Worm (Caenorhabditis elegans) whole organism, young adult: ENCODE measurements around the gene clec-190.

Experiments
- F10E7.11 ChIP-seq: sonication (generic microtip); optimal IDR thresholded peaks from 2 replicates; lab custom pipeline; 2017; ENCODE audit warnings: mild to moderate bottlenecking, missing genetic modification characterization, moderate library complexity, missing compliant biosample characterization
- F37B4.10 ChIP-seq: fragments of 200-800 bp; sonication (Bioruptor generic); IDR thresholded peaks from 2 replicates; pipeline ENCODE4 v1.3.6; 2022; ENCODE audit warnings: missing genetic modification characterization, missing compliant biosample characterization
- F57A8.1 ChIP-seq: fragments of 200-800 bp; sonication (Bioruptor generic); optimal IDR thresholded peaks from 2 replicates; lab custom pipeline; 2018; ENCODE audit warnings: mild to moderate bottlenecking, missing genetic modification characterization, moderate library complexity, missing compliant biosample characterization
- K11D2.4 ChIP-seq: fragments of 200-800 bp; sonication (Bioruptor generic); IDR thresholded peaks from 2 replicates; pipeline ENCODE4 v1.3.6; 2022; ENCODE audit warnings: missing genetic modification reagents, missing genetic modification characterization, missing compliant biosample characterization
- Y56A3A.18 ChIP-seq: fragments of 200-800 bp; sonication (Bioruptor generic); IDR thresholded peaks from 2 replicates; pipeline ENCODE4 v1.3.6; 2022; ENCODE audit warnings: missing genetic modification reagents, missing genetic modification characterization, missing compliant biosample characterization
- akir-1 ChIP-seq: fragments of 200-800 bp; sonication (Bioruptor generic); optimal IDR thresholded peaks from 2 replicates; lab custom pipeline; 2018; ENCODE audit warnings: mild to moderate bottlenecking, missing genetic modification characterization, moderate library complexity, missing compliant biosample characterization
- attf-6 ChIP-seq: fragments of 200-800 bp; sonication (Bioruptor generic); IDR thresholded peaks from 2 replicates; pipeline ENCODE4 v1.3.6; 2022; ENCODE audit warnings: missing genetic modification reagents, missing genetic modification characterization, missing compliant biosample characterization
- ceh-27 ChIP-seq: fragments of 200-800 bp; sonication (Bioruptor generic); optimal IDR thresholded peaks from 2 replicates; lab custom pipeline; 2018; ENCODE audit warnings: mild to moderate bottlenecking, missing genetic modification characterization, moderate library complexity, missing compliant biosample characterization
- ceh-40 ChIP-seq: fragments of 200-800 bp; sonication (Bioruptor generic); IDR thresholded peaks from 2 replicates; pipeline ENCODE4 v1.3.6; 2022; ENCODE audit warnings: missing genetic modification characterization, missing compliant biosample characterization
- ceh-58 ChIP-seq: fragments of 200-800 bp; sonication (Bioruptor generic); IDR thresholded peaks from 2 replicates; pipeline ENCODE4 v1.3.6; 2022; ENCODE audit warnings: missing genetic modification characterization, missing compliant biosample characterization
- ekl-4 ChIP-seq: fragments of 200-800 bp; sonication (Bioruptor generic); IDR thresholded peaks from 2 replicates; pipeline ENCODE4 v1.3.6; 2022; ENCODE audit warnings: missing genetic modification reagents, missing genetic modification characterization, missing compliant biosample characterization
- ets-4 ChIP-seq: fragments of 200-800 bp; sonication (Bioruptor generic); optimal IDR thresholded peaks from 2 replicates; lab custom pipeline; 2018; ENCODE audit warnings: mild to moderate bottlenecking, missing genetic modification characterization, missing compliant biosample characterization
- hlh-12 ChIP-seq: sonication (generic microtip); optimal IDR thresholded peaks from 2 replicates; lab custom pipeline; 2016; ENCODE audit warnings: missing genetic modification characterization, missing compliant biosample characterization
- hmg-1.2 ChIP-seq: fragments of 200-800 bp; sonication (Bioruptor generic); IDR thresholded peaks from 2 replicates; pipeline ENCODE4 v1.3.6; 2022; ENCODE audit warnings: missing genetic modification reagents, missing genetic modification characterization, missing compliant biosample characterization
- hrde-1 ChIP-seq: sonication (generic microtip); optimal IDR thresholded peaks from 2 replicates; lab custom pipeline; 2016; ENCODE audit warnings: missing genetic modification characterization, mild to moderate bottlenecking, missing compliant biosample characterization, moderate library complexity, missing genotype, missing genetic modification reagents, borderline replicate concordance
- lsl-1 ChIP-seq: fragments of 200-800 bp; sonication (Bioruptor generic); optimal IDR thresholded peaks from 2 replicates; lab custom pipeline; 2018; ENCODE audit warnings: mild to moderate bottlenecking, missing genetic modification characterization, moderate library complexity, missing compliant biosample characterization
- madf-6 ChIP-seq: fragments of 200-800 bp; sonication (Bioruptor generic); IDR thresholded peaks from 2 replicates; pipeline ENCODE4 v1.3.6; 2022; ENCODE audit warnings: missing genetic modification reagents, missing genetic modification characterization, missing compliant biosample characterization
- mcd-1 ChIP-seq: fragments of 200-800 bp; sonication (Bioruptor generic); IDR thresholded peaks from 2 replicates; pipeline ENCODE4 v1.3.6; 2022; ENCODE audit warnings: missing genetic modification reagents, missing genetic modification characterization, missing compliant biosample characterization
- mes-4 ChIP-seq: sonication (generic microtip); optimal IDR thresholded peaks from 2 replicates; lab custom pipeline; 2016; ENCODE audit warnings: missing genotype, missing genetic modification characterization, missing compliant biosample characterization
- nfya-2 ChIP-seq: fragments of 200-800 bp; sonication (Bioruptor generic); IDR thresholded peaks from 2 replicates; pipeline ENCODE4 v1.3.6; 2022; ENCODE audit warnings: missing genetic modification reagents, missing genetic modification characterization, missing compliant biosample characterization
- rpc-1 ChIP-seq, 2 experiments: fragments of 150-350 bp in 1 of 2; sonication (generic microtip) in 1 of 2; optimal IDR thresholded peaks; 2 replicates each; lab custom pipeline; 2014 to 2018; ENCODE audit warnings: missing biosample characterization in 1 of 2, missing genetic modification characterization in 1 of 2, missing genetic modification reagents in 1 of 2, missing genotype in 1 of 2
- snpc-1.3 ChIP-seq: sonication (generic microtip); optimal IDR thresholded peaks from 2 replicates; lab custom pipeline; 2017; ENCODE audit warnings: missing genetic modification characterization, mild to moderate bottlenecking, missing compliant biosample characterization, antibody characterized with exemption, moderate library complexity, missing genotype, missing genetic modification reagents; ENCODE audit not compliant: insufficient read depth
- snpc-3.4 ChIP-seq: sonication (generic microtip); optimal IDR thresholded peaks from 2 replicates; lab custom pipeline; 2017; ENCODE audit warnings: missing genetic modification characterization, mild to moderate bottlenecking, missing compliant biosample characterization, antibody characterized with exemption, moderate library complexity, missing genotype, missing genetic modification reagents
- snpc-4 ChIP-seq, 5 experiments: fragments of 150-350 bp in 1 of 5; sonication (generic microtip) in 4 of 5; optimal IDR thresholded peaks; 2 replicates each; lab custom pipeline; 2014 to 2018; ENCODE audit warnings: missing genetic modification characterization in 5 of 5, missing biosample characterization in 3 of 5, antibody characterized with exemption in 2 of 5, mild to moderate bottlenecking in 2 of 5, missing compliant biosample characterization in 2 of 5, missing genotype in 2 of 5, moderate library complexity in 2 of 5, missing genetic modification reagents in 1 of 5
- sptf-2 ChIP-seq: fragments of 200-800 bp; sonication (Bioruptor generic); optimal IDR thresholded peaks from 2 replicates; lab custom pipeline; 2018; ENCODE audit warnings: mild to moderate bottlenecking, missing genetic modification characterization, missing compliant biosample characterization
- tbp1 ChIP-seq: fragments of 200-800 bp; sonication (Bioruptor generic); optimal IDR thresholded peaks from 2 replicates; lab custom pipeline; 2018; ENCODE audit warnings: mild to moderate bottlenecking, missing genetic modification characterization, missing compliant biosample characterization
- tbx-9 ChIP-seq: sonication (generic microtip); optimal IDR thresholded peaks from 2 replicates; lab custom pipeline; 2016; ENCODE audit warnings: borderline replicate concordance, missing genetic modification characterization, inconsistent platforms, missing compliant biosample characterization
- tlf-1 ChIP-seq: fragments of 200-800 bp; sonication (Bioruptor generic); optimal IDR thresholded peaks from 2 replicates; lab custom pipeline; 2018; ENCODE audit warnings: mild to moderate bottlenecking, missing genetic modification characterization, missing compliant biosample characterization
- zim-3 ChIP-seq: sonication (generic microtip); optimal IDR thresholded peaks from 2 replicates; lab custom pipeline; 2017; ENCODE audit warnings: mild to moderate bottlenecking, missing genetic modification characterization, moderate library complexity, missing compliant biosample characterization
- ztf-25 ChIP-seq: fragments of 200-800 bp; sonication (Bioruptor generic); IDR thresholded peaks from 2 replicates; pipeline ENCODE4 v1.3.6; 2022; ENCODE audit warnings: missing genetic modification reagents, missing genetic modification characterization, missing compliant biosample characterization

Gene clec-190

DNA sequence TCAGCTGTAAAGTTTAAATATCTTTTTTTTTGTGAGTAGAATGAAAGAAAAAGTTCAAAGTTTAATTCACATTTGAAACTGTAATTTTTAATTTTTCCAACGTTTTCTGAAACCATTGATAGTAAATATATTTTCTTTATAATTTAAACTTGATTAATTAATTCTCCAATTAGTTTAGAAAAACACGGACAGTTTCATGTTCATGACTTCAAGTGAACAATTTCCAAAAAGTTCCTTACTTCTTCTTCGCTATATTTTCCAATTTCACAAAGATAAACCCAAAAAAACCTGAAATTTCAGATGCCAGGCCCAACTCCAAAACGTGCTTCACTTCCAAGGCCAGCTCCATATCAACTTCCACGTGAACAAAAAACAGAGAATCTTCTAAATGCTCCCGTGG lies 17.4 kb downstream of the clec-190 start, which contains the start of gene M199.2:
M199.2 (plus strand) TSS at position 301 of the 400 bp plus-strand sequence.
- TF ChIP-seq rpc-1 (optimal IDR thresholded peaks at IDR 0.05; lab: Kevin White, UChicago) (no peak), rpc-1 (tag; optimal IDR thresholded peaks at IDR 0.05; lab: Kevin White, UChicago) (no peak), ceh-27 (GFP tag; lab: Kevin White, UChicago) (no peak), mes-4 (no peak), ceh-40 (GFP tag; lab: Robert Waterston, UW) (no peak), mcd-1 (no peak), ekl-4 (GFP tag; lab: Robert Waterston, UW) (no peak), madf-6 (GFP tag; lab: Robert Waterston, UW) (no peak), zim-3 (tag; lab: Kevin White, UChicago) (no peak), snpc-3.4 (tag; lab: Kevin White, UChicago) (no peak), sptf-2 (GFP tag; lab: Kevin White, UChicago) (no peak)
- TF ChIP-seq, all 124 proteins: peak for 0

DNA sequence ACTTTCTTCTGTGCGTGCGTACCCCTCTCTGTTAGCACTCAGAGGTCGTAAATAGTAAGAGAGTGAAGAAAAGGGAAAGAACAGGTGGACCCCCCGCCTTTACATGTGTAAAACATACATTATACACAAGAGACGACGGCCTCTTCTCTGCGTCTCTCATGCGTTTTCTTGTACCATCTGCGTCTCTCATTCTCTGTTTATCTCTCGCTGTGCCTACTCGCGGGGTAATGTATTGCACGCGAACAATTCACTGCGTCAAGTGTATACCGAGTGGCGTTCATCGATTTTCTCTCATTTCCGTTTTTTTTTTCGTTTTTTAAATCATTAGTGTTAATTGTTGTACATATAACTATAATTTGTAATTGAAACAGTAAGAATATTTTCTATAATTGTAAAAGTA lies 18.7 kb downstream of the clec-190 start:
- TF ChIP-seq tbp1 (GFP tag; lab: Kevin White, UChicago) (peak; percentile 21), attf-6 (GFP tag; lab: Robert Waterston, UW) (peak; percentile 80), snpc-4 (GFP tag; optimal IDR thresholded peaks at IDR 0.05; lab: Kevin White, UChicago) (peak; percentile 17), snpc-4 (tag; optimal IDR thresholded peaks at IDR 0.05; lab: Kevin White, UChicago) (peak in 3 of 4 experiments; percentile 46 to 87 (median 66)), ets-4 (GFP tag; lab: Kevin White, UChicago) (no peak), ztf-25 (GFP tag; lab: Robert Waterston, UW) (no peak), hmg-1.2 (peak; percentile 90)

- no peak for TF ChIP-seq snpc-4 (GFP tag; optimal IDR thresholded peaks at IDR 0.05; lab: Kevin White, UChicago)
- peak in 1 of 4 experiments; percentile 50 for TF ChIP-seq snpc-4 (tag; optimal IDR thresholded peaks at IDR 0.05; lab: Kevin White, UChicago)
- no peak for TF ChIP-seq lsl-1
- TF ChIP-seq F10E7.11 (tag; lab: Kevin White, UChicago), result no peak
Observed at ce11 chrIV:15103224-15103679, 22.7 kb downstream of the clec-190 start, which contains the start of gene srt-44. Gene srt-44, plus strand, starts transcription at chrIV:15103629.

DNA sequence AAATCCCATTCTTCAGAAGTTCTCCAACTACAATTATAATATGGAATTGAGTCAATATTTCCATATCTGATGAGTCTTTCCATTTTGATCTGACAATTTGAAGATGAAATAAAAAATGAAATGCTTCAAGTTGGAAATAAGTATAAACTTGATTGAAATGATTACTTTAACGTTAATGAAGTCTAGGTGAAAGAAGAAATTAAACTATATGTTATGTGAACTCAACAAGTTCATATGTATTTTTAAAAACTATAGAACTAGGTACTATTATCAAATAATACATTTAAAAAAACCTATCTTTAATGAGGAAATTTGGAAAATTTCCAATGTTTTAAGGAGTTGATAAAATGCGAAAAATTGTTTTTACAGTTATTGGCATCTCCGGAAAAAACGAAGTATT lies 27.6 kb downstream of the clec-190 start, which contains the start of gene srt-49:
srt-49 (minus strand) TSS at position 101 of the 400 bp plus-strand sequence.
- TF ChIP-seq tbx-9 (tag; lab: Kevin White, UChicago) (no peak), snpc-4 (GFP tag; optimal IDR thresholded peaks at IDR 0.05; lab: Kevin White, UChicago) (no peak), snpc-4 (tag; optimal IDR thresholded peaks at IDR 0.05; lab: Kevin White, UChicago) (no peak), mes-4 (no peak), ekl-4 (GFP tag; lab: Robert Waterston, UW) (no peak), hlh-12 (tag; lab: Kevin White, UChicago) (no peak), Y56A3A.18 (GFP tag; lab: Robert Waterston, UW) (no peak), tlf-1 (no peak), hrde-1 (tag; lab: Kevin White, UChicago) (no peak), F57A8.1 (no peak), K11D2.4 (GFP tag; lab: Robert Waterston, UW) (no peak), akir-1 (GFP tag; lab: Kevin White, UChicago) (no peak), snpc-1.3 (tag; lab: Kevin White, UChicago) (no peak), F37B4.10 (GFP tag; lab: Robert Waterston, UW) (no peak), nfya-2 (GFP tag; lab: Robert Waterston, UW) (no peak), ceh-58 (GFP tag; lab: Robert Waterston, UW) (no peak)
- TF ChIP-seq, all 124 proteins: peak for 0
